Fruit fly (Drosophila melanogaster) whole organism: ENCODE results near the gene bru2.

Experiments used
- CG8478 ChIP-seq: fragments of >200 bp; optimal IDR thresholded peaks from 2 replicates; lab custom pipeline; 2018; ENCODE audit warnings: inconsistent platforms
- Dll ChIP-seq: fragments of >200 bp; optimal IDR thresholded peaks from 2 replicates; lab custom pipeline; 2017
- EcR ChIP-seq, 2 experiments: fragments of >200 bp; optimal IDR thresholded peaks; 2 replicates each; lab custom pipeline; 2017; ENCODE audit warnings: missing biosample characterization in 2 of 2, missing genetic modification characterization in 2 of 2, missing genetic modification reagents in 2 of 2
- pan ChIP-seq: fragments of >200 bp; optimal IDR thresholded peaks from 2 replicates; lab custom pipeline; 2017
- psq ChIP-seq: fragments of >200 bp; optimal IDR thresholded peaks from 2 replicates; lab custom pipeline; 2017
- usp ChIP-seq: fragments of >200 bp; optimal IDR thresholded peaks from 2 replicates; lab custom pipeline; 2017; ENCODE audit warnings: missing biosample characterization, missing genetic modification characterization, mixed read lengths

- TF ChIP-seq usp (GFP tag; lab: Kevin White, UChicago): no peak
- TF ChIP-seq CG8478 (lab: Kevin White, UChicago): no peak
- TF ChIP-seq psq (lab: Kevin White, UChicago): no peak
- no peak for TF ChIP-seq pan (lab: Kevin White, UChicago)
- TF ChIP-seq EcR (GFP tag; optimal IDR thresholded peaks at IDR 0.05; lab: Kevin White, UChicago): no peak
- no peak for TF ChIP-seq Dll (lab: Kevin White, UChicago)
Measured at dm6 chr2L:12427487-12428101, 83.6 kb downstream of the bru2 start, which contains the start of the genes CG5446 and Trm1.
